Fruit fly (Drosophila melanogaster) whole organism, prepupa: ENCODE data around the gene EMC3.

Source experiments
- CG10669 ChIP-seq: fragments of 200-800 bp; sonication (Bioruptor generic); optimal IDR thresholded peaks from 3 replicates; lab custom pipeline; 2018; ENCODE audit warnings: missing biosample characterization, mild to moderate bottlenecking, missing genetic modification characterization, moderate library complexity
- CG1621 ChIP-seq: fragments of 200-800 bp; sonication (Bioruptor generic); optimal IDR thresholded peaks from 3 replicates; lab custom pipeline; 2018; ENCODE audit warnings: missing biosample characterization, mild to moderate bottlenecking, missing genetic modification characterization
- fd59A ChIP-seq: fragments of 200-800 bp; sonication (Bioruptor generic); optimal IDR thresholded peaks from 2 replicates; lab custom pipeline; 2017; ENCODE audit warnings: missing biosample characterization, mild to moderate bottlenecking, missing genetic modification characterization, missing genetic modification reagents

DNA sequence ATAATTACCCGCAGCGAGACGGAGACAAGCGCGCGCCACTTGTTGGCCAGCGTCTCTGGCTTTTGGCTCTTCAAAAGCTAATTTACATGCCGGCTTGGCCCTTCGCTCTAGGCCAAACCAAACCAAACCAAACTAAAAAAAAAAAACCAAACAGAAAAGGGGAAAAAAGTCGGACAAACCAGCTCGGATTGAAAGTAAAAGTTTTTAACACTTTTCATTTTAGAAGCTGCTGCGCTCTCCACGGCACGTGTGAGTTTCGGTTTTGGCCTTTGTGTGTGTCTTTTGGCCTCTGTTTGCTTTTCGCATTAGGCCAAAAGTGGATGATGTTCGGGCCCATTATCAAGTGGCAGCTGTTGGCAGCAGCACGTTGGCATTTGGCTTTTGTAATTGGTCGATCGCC, 49.0 kb upstream of the EMC3 start:
- no peak for TF ChIP-seq fd59A (GFP tag; lab: Kevin White, UChicago)
- no peak for TF ChIP-seq CG1621 (tag; lab: Kevin White, UChicago)
- no peak for TF ChIP-seq CG10669 (GFP tag; lab: Kevin White, UChicago)
